Worm (Caenorhabditis elegans) whole organism, midembryonic: Measurements from ENCODE around the gene ugt-2.

Experiments used
- flt-1 ChIP-seq: fragments of 200-800 bp; sonication (Bioruptor generic); IDR thresholded peaks from 2 replicates; pipeline ENCODE4 v1.3.6; 2022; ENCODE audit warnings: missing genetic modification characterization, missing compliant biosample characterization
- tab-1 ChIP-seq: fragments of 200-800 bp; sonication (Bioruptor generic); IDR thresholded peaks from 2 replicates; pipeline ENCODE4 v1.3.6; 2022; ENCODE audit warnings: missing genetic modification characterization, missing compliant biosample characterization
- ztf-29 ChIP-seq: fragments of 200-800 bp; sonication (Bioruptor generic); IDR thresholded peaks from 2 replicates; pipeline ENCODE4 v1.3.6; 2022; ENCODE audit warnings: missing genetic modification reagents, missing genetic modification characterization, missing compliant biosample characterization

DNA sequence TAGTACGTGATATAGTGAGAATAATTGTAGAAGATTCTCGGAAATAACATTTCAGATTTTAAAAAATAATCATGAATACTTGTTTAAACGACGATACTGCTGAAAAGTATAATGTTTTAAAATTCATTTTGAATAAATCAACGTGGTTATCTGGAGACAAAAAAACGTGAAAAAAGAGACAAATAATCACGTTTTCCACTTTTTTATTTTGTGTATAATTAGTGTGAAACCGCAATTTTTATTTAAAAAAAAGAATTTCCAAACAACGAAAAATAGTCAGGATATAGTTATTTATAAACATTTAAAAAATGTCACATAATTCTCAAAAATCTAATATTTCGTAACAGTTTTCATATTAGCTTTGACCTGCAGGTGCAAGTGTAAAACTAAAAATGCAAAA lies 7.7 kb downstream of the ugt-2 start, which contains the start of gene F15H10.7:
- TF ChIP-seq ztf-29 (GFP tag; lab: Robert Waterston, UW) (no peak), flt-1 (no peak), tab-1 (GFP tag; lab: Robert Waterston, UW) (no peak)
